Worm (Caenorhabditis elegans): Measurements from ENCODE around the gene unc-105.

The unc-105 gene

ce11 chrII:8091528-8091927 lies 24.7 kb upstream of the unc-105 start:
- peak; percentile 78 for TF ChIP-seq fos-1 (tag; optimal IDR thresholded peaks at IDR 0.05)
- peak; percentile 51 for TF ChIP-seq lsy-2 (tag; optimal IDR thresholded peaks at IDR 0.05)
- TF ChIP-seq ceh-16 (tag; optimal IDR thresholded peaks at IDR 0.05), result peak; percentile 12
- TF ChIP-seq egl-27 (tag; optimal IDR thresholded peaks at IDR 0.05), result peak; percentile 63
- no peak for TF ChIP-seq aly-2 (tag; optimal IDR thresholded peaks at IDR 0.05)
- TF ChIP-seq ama-1 (optimal IDR thresholded peaks at IDR 0.05), result peak; percentile 84
- TF ChIP-seq lin-39 (tag; optimal IDR thresholded peaks at IDR 0.05), result no peak
- TF ChIP-seq unc-39 (tag; optimal IDR thresholded peaks at IDR 0.05), result no peak
- TF ChIP-seq nhr-23 (tag; optimal IDR thresholded peaks at IDR 0.05), result no peak
- peak; percentile 74 for TF ChIP-seq gmeb-1 (tag; optimal IDR thresholded peaks at IDR 0.05)
- TF ChIP-seq sma-3 (GFP tag; optimal IDR thresholded peaks at IDR 0.05), result peak; percentile 84
- TF ChIP-seq ztf-4 (tag; optimal IDR thresholded peaks at IDR 0.05), result no peak
- no peak for TF ChIP-seq elt-1 (tag; optimal IDR thresholded peaks at IDR 0.05)
- peak; percentile 71 for TF ChIP-seq lin-13 (GFP tag; optimal IDR thresholded peaks at IDR 0.05)
- TF ChIP-seq unc-55 (GFP tag; optimal IDR thresholded peaks at IDR 0.05), result peak; percentile 64
- no peak for TF ChIP-seq ztf-11 (tag; optimal IDR thresholded peaks at IDR 0.05)
- TF ChIP-seq unc-62 (GFP tag; optimal IDR thresholded peaks at IDR 0.05), result no peak
- no peak for TF ChIP-seq nhr-12 (tag; optimal IDR thresholded peaks at IDR 0.05)
- TF ChIP-seq lin-11 (tag; optimal IDR thresholded peaks at IDR 0.05), result no peak
- no peak for TF ChIP-seq nhr-11 (tag; optimal IDR thresholded peaks at IDR 0.05)
- no peak for TF ChIP-seq ztf-1 (GFP tag; conservative IDR thresholded peaks at IDR 0.05)
- TF ChIP-seq mab-5 (tag; optimal IDR thresholded peaks at IDR 0.05), result no peak
- peak; percentile 55 for TF ChIP-seq nhr-21 (tag; optimal IDR thresholded peaks at IDR 0.05)
- peak; percentile 69 for TF ChIP-seq crh-2 (tag; optimal IDR thresholded peaks at IDR 0.05)
- peak; percentile 98 for TF ChIP-seq snpc-4 (tag; optimal IDR thresholded peaks at IDR 0.05)
- peak; percentile 59 for TF ChIP-seq nhr-25 (tag; optimal IDR thresholded peaks at IDR 0.05)
- no peak for TF ChIP-seq R02D3.7 (tag; optimal IDR thresholded peaks at IDR 0.05)
- TF ChIP-seq dmd-4 (tag; optimal IDR thresholded peaks at IDR 0.05), result no peak
- TF ChIP-seq nhr-6 (tag; optimal IDR thresholded peaks at IDR 0.05), result no peak
- TF ChIP-seq nhr-10 (tag; optimal IDR thresholded peaks at IDR 0.05), result no peak
- no peak for TF ChIP-seq nhr-77 (tag; optimal IDR thresholded peaks at IDR 0.05)
- TF ChIP-seq sem-4 (tag; optimal IDR thresholded peaks at IDR 0.05), result no peak
- TF ChIP-seq sma-9 (GFP tag; optimal IDR thresholded peaks at IDR 0.05), result peak; percentile 67
- TF ChIP-seq sma-9 (tag; optimal IDR thresholded peaks at IDR 0.05), result no peak
- TF ChIP-seq mdl-1 (tag; optimal IDR thresholded peaks at IDR 0.05), result peak; percentile 24 to 34
- TF ChIP-seq blmp-1 (tag; optimal IDR thresholded peaks at IDR 0.05; ENCODE audit: insufficient read depth), result peak; percentile 28
- TF ChIP-seq ZK546.5 (tag; optimal IDR thresholded peaks at IDR 0.05), result no peak
- TF ChIP-seq zag-1 (tag; optimal IDR thresholded peaks at IDR 0.05), result no peak
- TF ChIP-seq C34F6.9 (tag; optimal IDR thresholded peaks at IDR 0.05), result peak; percentile 18
- TF ChIP-seq Y55F3AM.14 (GFP tag; optimal IDR thresholded peaks at IDR 0.05), result no peak
- TF ChIP-seq nhr-129 (tag; optimal IDR thresholded peaks at IDR 0.05), result peak; percentile 85
- TF ChIP-seq peb-1 (tag; optimal IDR thresholded peaks at IDR 0.05), result no peak
- no peak for TF ChIP-seq nhr-237 (tag; optimal IDR thresholded peaks at IDR 0.05)
- TF ChIP-seq F13H6.1 (tag; optimal IDR thresholded peaks at IDR 0.05), result peak; percentile 63
- TF ChIP-seq mbf-1 (tag; optimal IDR thresholded peaks at IDR 0.05), result no peak
- TF ChIP-seq elt-3 (tag; optimal IDR thresholded peaks at IDR 0.05), result no peak
- no peak for TF ChIP-seq ceh-82 (tag; optimal IDR thresholded peaks at IDR 0.05)
- TF ChIP-seq skn-1 (tag; optimal IDR thresholded peaks at IDR 0.05), result peak; percentile 14
- TF ChIP-seq alr-1 (tag; optimal IDR thresholded peaks at IDR 0.05), result no peak
